Fruit fly (Drosophila melanogaster) whole organism, wandering third instar larva: ENCODE measurements around the gene CG15818.

ENCODE experiments used
- HLH106 ChIP-seq: fragments of 200-800 bp; optimal IDR thresholded peaks from 3 replicates; lab custom pipeline; 2019; ENCODE audit warnings: missing biosample characterization, mild to moderate bottlenecking, missing genetic modification characterization, moderate library complexity
- Myc ChIP-seq: fragments of >200 bp; optimal IDR thresholded peaks from 2 replicates; lab custom pipeline; 2017
- br ChIP-seq: fragments of 200-800 bp; sonication (Bioruptor generic); optimal IDR thresholded peaks from 2 replicates; lab custom pipeline; 2016; ENCODE audit warnings: missing biosample characterization, missing genetic modification characterization

DNA sequence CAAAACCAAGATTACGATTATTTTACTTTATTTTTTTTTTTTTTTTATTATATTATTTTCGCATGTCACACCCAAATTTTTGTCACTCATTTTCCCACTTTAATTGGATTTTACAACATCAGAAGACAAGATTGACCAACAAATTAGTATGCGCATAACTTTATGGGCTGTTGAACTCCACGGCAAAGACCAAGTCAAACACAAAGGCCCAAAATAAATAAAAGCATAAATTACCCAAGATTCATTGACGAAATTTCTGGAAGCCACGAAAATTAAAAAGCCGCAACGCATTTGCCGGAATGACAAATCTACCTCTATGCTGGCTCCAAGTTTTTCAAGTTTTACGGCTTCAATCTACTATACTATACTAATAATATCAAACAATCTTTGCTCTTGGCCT is 31.4 kb downstream of the CG15818 start:
- no peak for TF ChIP-seq br (GFP tag; lab: Kevin White, UChicago)
- no peak for TF ChIP-seq HLH106
- TF ChIP-seq Myc (lab: Kevin White, UChicago): no peak
